Fruit fly (Drosophila melanogaster) whole organism, embryonic: ENCODE results near the gene Mst36Fb.

ENCODE experiments used
- Aef1 ChIP-seq: fragments of 200-800 bp; sonication (Bioruptor generic); IDR thresholded peaks from 3 replicates; pipeline ENCODE4 v1.3.6; 2022; ENCODE audit warnings: missing biosample characterization, missing genetic modification characterization
- Antp ChIP-seq: fragments of 200-800 bp; sonication (Bioruptor generic); optimal IDR thresholded peaks from 3 replicates; lab custom pipeline; 2016; ENCODE audit warnings: missing biosample characterization, missing genetic modification characterization
- B-H1 ChIP-seq: fragments of 200-800 bp; sonication (Bioruptor generic); IDR thresholded peaks from 3 replicates; pipeline ENCODE4 v1.3.6; 2022; ENCODE audit warnings: missing biosample characterization, missing genetic modification characterization
- Blimp-1 ChIP-seq: fragments of 200-800 bp; sonication (Bioruptor generic); optimal IDR thresholded peaks from 3 replicates; lab custom pipeline; 2018; ENCODE audit warnings: missing biosample characterization, missing genetic modification characterization, mild to moderate bottlenecking, moderate library complexity, missing genetic modification reagents
- CG10209 ChIP-seq: fragments of 200-800 bp; sonication (Bioruptor generic); optimal IDR thresholded peaks from 3 replicates; lab custom pipeline; 2017; ENCODE audit warnings: missing biosample characterization, mild to moderate bottlenecking, missing genetic modification characterization, missing genetic modification reagents
- CG1024 ChIP-seq: fragments of 200-800 bp; sonication (Bioruptor generic); IDR thresholded peaks from 2 replicates; pipeline ENCODE4 v1.3.6; 2022; ENCODE audit warnings: missing biosample characterization, missing genetic modification characterization
- CG11093 ChIP-seq: fragments of 200-800 bp; sonication (Bioruptor generic); IDR thresholded peaks from 3 replicates; pipeline ENCODE4 v1.3.6; 2022; ENCODE audit warnings: missing biosample characterization, missing genetic modification characterization
- CG12104 ChIP-seq: fragments of 200-800 bp; sonication (Bioruptor generic); optimal IDR thresholded peaks from 3 replicates; lab custom pipeline; 2016; ENCODE audit warnings: missing biosample characterization, missing genetic modification characterization
- CG12155 ChIP-seq: fragments of 200-800 bp; sonication (Bioruptor generic); optimal IDR thresholded peaks from 3 replicates; lab custom pipeline; 2016; ENCODE audit warnings: missing biosample characterization, missing genetic modification characterization
- CG12219 ChIP-seq: fragments of 200-800 bp; sonication (Bioruptor generic); optimal IDR thresholded peaks from 3 replicates; lab custom pipeline; 2018; ENCODE audit warnings: missing biosample characterization, mild to moderate bottlenecking, missing genetic modification characterization
- CG12744 ChIP-seq: fragments of 200-800 bp; sonication (Bioruptor generic); optimal IDR thresholded peaks from 2 replicates; lab custom pipeline; 2016; ENCODE audit warnings: missing biosample characterization, missing genetic modification characterization
- CG14050 ChIP-seq: fragments of 200-800 bp; sonication (Bioruptor generic); IDR thresholded peaks from 3 replicates; pipeline ENCODE4 v1.3.6; 2022; ENCODE audit warnings: missing biosample characterization, missing genetic modification characterization
- CG14441 ChIP-seq: fragments of 200-800 bp; sonication (Bioruptor generic); IDR thresholded peaks from 2 replicates; pipeline ENCODE4 v1.3.6; 2022; ENCODE audit warnings: missing biosample characterization, missing genetic modification characterization
- CG14667 ChIP-seq: fragments of 200-800 bp; sonication (Bioruptor generic); IDR thresholded peaks from 2 replicates; pipeline ENCODE4 v1.3.6; 2022; ENCODE audit warnings: missing biosample characterization, missing genetic modification characterization
- CG15073 ChIP-seq: fragments of 200-800 bp; sonication (Bioruptor generic); optimal IDR thresholded peaks from 2 replicates; lab custom pipeline; 2016; ENCODE audit warnings: missing biosample characterization, missing genetic modification characterization
- CG1602 ChIP-seq: fragments of 200-800 bp; sonication (Bioruptor generic); optimal IDR thresholded peaks from 3 replicates; lab custom pipeline; 2016; ENCODE audit warnings: missing biosample characterization, missing genetic modification characterization
- CG1647 ChIP-seq: fragments of 200-800 bp; sonication (Bioruptor generic); optimal IDR thresholded peaks from 3 replicates; lab custom pipeline; 2016; ENCODE audit warnings: missing biosample characterization, missing genetic modification characterization
- CG31388 ChIP-seq: fragments of 200-800 bp; sonication (Bioruptor generic); optimal IDR thresholded peaks from 2 replicates; lab custom pipeline; 2016; ENCODE audit warnings: missing biosample characterization, missing genetic modification characterization
- CG3726 ChIP-seq: fragments of 200-800 bp; sonication (Bioruptor generic); IDR thresholded peaks from 3 replicates; pipeline ENCODE4, ENCODE4 v1.3.6; 2022; ENCODE audit warnings: missing biosample characterization, missing genetic modification characterization
- CG6272 ChIP-seq: fragments of 200-800 bp; sonication (Bioruptor generic); IDR thresholded peaks from 2 replicates; pipeline ENCODE4 v1.3.6; 2022; ENCODE audit warnings: missing biosample characterization, missing genetic modification characterization
- CG6683 ChIP-seq: fragments of 200-800 bp; sonication (Bioruptor generic); optimal IDR thresholded peaks from 2 replicates; lab custom pipeline; 2017; ENCODE audit warnings: missing biosample characterization, mild to moderate bottlenecking, missing genetic modification characterization, missing genetic modification reagents
- CG6765 ChIP-seq: fragments of 200-800 bp; sonication (Bioruptor generic); optimal IDR thresholded peaks from 3 replicates; lab custom pipeline; 2017; ENCODE audit warnings: missing biosample characterization, mild to moderate bottlenecking, missing genetic modification characterization
- CG6791 ChIP-seq: fragments of 200-800 bp; sonication (Bioruptor generic); IDR thresholded peaks from 3 replicates; pipeline ENCODE4 v1.3.6; 2022; ENCODE audit warnings: missing biosample characterization, missing genetic modification characterization; ENCODE audit not compliant: partially characterized antibody
- CG9817 ChIP-seq: fragments of 200-800 bp; sonication (Bioruptor generic); optimal IDR thresholded peaks from 2 replicates; lab custom pipeline; 2018; ENCODE audit warnings: missing biosample characterization, mild to moderate bottlenecking, missing genetic modification characterization, moderate library complexity
- CG9876 ChIP-seq: fragments of 200-800 bp; sonication (Bioruptor generic); optimal IDR thresholded peaks from 2 replicates; lab custom pipeline; 2016; ENCODE audit warnings: missing biosample characterization, missing genetic modification characterization
- Deaf1 ChIP-seq: fragments of 200-800 bp; optimal IDR thresholded peaks from 3 replicates; lab custom pipeline; 2019; ENCODE audit warnings: missing biosample characterization, mild to moderate bottlenecking, missing genetic modification characterization, moderate library complexity
- H2.0 ChIP-seq: fragments of 200-800 bp; sonication (Bioruptor generic); IDR thresholded peaks from 2 replicates; pipeline ENCODE4 v1.3.6; 2022; ENCODE audit warnings: missing biosample characterization, missing genetic modification characterization
- Hr51 ChIP-seq, 2 experiments: fragments of 200-800 bp; sonication (Bioruptor generic); optimal IDR thresholded peaks; 2 replicates in 1 of 2; 3 replicates in 1 of 2; lab custom pipeline; 2016 to 2018; ENCODE audit warnings: missing biosample characterization in 2 of 2, missing genetic modification characterization in 2 of 2, mild to moderate bottlenecking in 1 of 2, moderate library complexity in 1 of 2
- Jarid2 ChIP-seq: fragments of 200-800 bp; sonication (Bioruptor generic); optimal IDR thresholded peaks from 3 replicates; lab custom pipeline; 2017; ENCODE audit warnings: mild to moderate bottlenecking, missing biosample characterization, missing genetic modification reagents, missing genetic modification characterization
- NfI ChIP-seq: fragments of 200-800 bp; sonication (Bioruptor generic); optimal IDR thresholded peaks from 3 replicates; lab custom pipeline; 2018; ENCODE audit warnings: missing biosample characterization, mild to moderate bottlenecking, missing genetic modification characterization, moderate library complexity
- Rx ChIP-seq: fragments of 200-800 bp; sonication (Bioruptor generic); IDR thresholded peaks from 2 replicates; pipeline ENCODE4 v1.3.6; 2022; ENCODE audit warnings: missing biosample characterization, missing genetic modification characterization
- Taf1 ChIP-seq: fragments of 200-800 bp; sonication (Bioruptor generic); IDR thresholded peaks from 2 replicates; pipeline ENCODE4 v1.3.6; 2022; ENCODE audit warnings: missing biosample characterization, missing genetic modification characterization
- amos ChIP-seq: fragments of 200-800 bp; sonication (Bioruptor generic); IDR thresholded peaks from 2 replicates; pipeline ENCODE4 v1.3.6; 2022; ENCODE audit warnings: missing biosample characterization, missing genetic modification characterization; ENCODE audit not compliant: partially characterized antibody
- az2 ChIP-seq: fragments of 200-800 bp; sonication (Bioruptor generic); optimal IDR thresholded peaks from 3 replicates; lab custom pipeline; 2016; ENCODE audit warnings: missing biosample characterization, missing genetic modification characterization
- cas ChIP-seq: fragments of 200-800 bp; sonication (Bioruptor generic); IDR thresholded peaks from 2 replicates; pipeline ENCODE4 v1.3.6; 2022; ENCODE audit warnings: missing biosample characterization, missing genetic modification characterization
- ems ChIP-seq: fragments of 200-800 bp; sonication (Bioruptor generic); optimal IDR thresholded peaks from 3 replicates; lab custom pipeline; 2016; ENCODE audit warnings: missing biosample characterization, missing genetic modification characterization
- ftz-f1 ChIP-seq: fragments of 200-800 bp; sonication (Bioruptor generic); optimal IDR thresholded peaks from 2 replicates; lab custom pipeline; 2016; ENCODE audit warnings: missing biosample characterization, missing genetic modification characterization
- grn ChIP-seq: fragments of 200-800 bp; sonication (Bioruptor generic); optimal IDR thresholded peaks from 3 replicates; lab custom pipeline; 2017; ENCODE audit warnings: missing biosample characterization, missing genetic modification characterization
- gsb ChIP-seq: fragments of 200-800 bp; sonication (Bioruptor generic); IDR thresholded peaks from 2 replicates; pipeline ENCODE4 v1.3.6; 2022; ENCODE audit warnings: missing biosample characterization, missing genetic modification characterization
- gsb-n ChIP-seq: fragments of 200-800 bp; sonication (Bioruptor generic); optimal IDR thresholded peaks from 3 replicates; lab custom pipeline; 2018; ENCODE audit warnings: missing biosample characterization, mild to moderate bottlenecking, missing genetic modification characterization
- jumu ChIP-seq: fragments of 200-800 bp; sonication (Bioruptor generic); optimal IDR thresholded peaks from 3 replicates; lab custom pipeline; 2016; ENCODE audit warnings: missing biosample characterization, missing genetic modification characterization
- klu ChIP-seq: fragments of 200-800 bp; sonication (Bioruptor generic); IDR thresholded peaks from 2 replicates; pipeline ENCODE4 v1.3.6; 2022; ENCODE audit warnings: missing biosample characterization, missing genetic modification characterization
- lab ChIP-seq: fragments of 200-800 bp; sonication (Bioruptor generic); optimal IDR thresholded peaks from 3 replicates; lab custom pipeline; 2017; ENCODE audit warnings: missing biosample characterization, missing genetic modification characterization, mild to moderate bottlenecking, moderate library complexity, missing genetic modification reagents
- pan ChIP-seq, 4 experiments: fragments of >200 bp in 3 of 4; fragments of 200-800 bp in 1 of 4; sonication (Bioruptor generic) in 1 of 4; optimal IDR thresholded peaks in 3 of 4; IDR thresholded peaks in 1 of 4; 2 replicates each; pipeline versions ENCODE4 v1.3.6 to Lab custom; 2017 to 2022; ENCODE audit warnings: missing biosample characterization in 2 of 4, missing genetic modification characterization in 2 of 4, mixed read lengths in 1 of 4
- pfk ChIP-seq: fragments of 200-800 bp; sonication (Bioruptor generic); optimal IDR thresholded peaks from 2 replicates; lab custom pipeline; 2018; ENCODE audit warnings: missing biosample characterization, mild to moderate bottlenecking, missing genetic modification characterization, moderate library complexity
- psq ChIP-seq: fragments of 200-800 bp; sonication (Bioruptor generic); optimal IDR thresholded peaks from 2 replicates; lab custom pipeline; 2017; ENCODE audit warnings: missing biosample characterization, missing genetic modification characterization
- sim ChIP-seq: fragments of 200-800 bp; sonication (Bioruptor generic); IDR thresholded peaks from 2 replicates; pipeline ENCODE4 v1.3.6; 2022; ENCODE audit warnings: missing biosample characterization, missing genetic modification characterization
- stwl ChIP-seq: fragments of 200-800 bp; sonication (Bioruptor generic); optimal IDR thresholded peaks from 3 replicates; lab custom pipeline; 2018; ENCODE audit warnings: missing biosample characterization, mild to moderate bottlenecking, missing genetic modification characterization, moderate library complexity
- wek ChIP-seq: fragments of 200-800 bp; sonication (Bioruptor generic); optimal IDR thresholded peaks from 3 replicates; lab custom pipeline; 2018; ENCODE audit warnings: missing biosample characterization, mild to moderate bottlenecking, missing genetic modification characterization, moderate library complexity
- zfh1 ChIP-seq: fragments of 200-800 bp; sonication (Bioruptor generic); IDR thresholded peaks from 3 replicates; pipeline ENCODE4 v1.3.6; 2022; ENCODE audit warnings: missing biosample characterization, missing genetic modification characterization

Mst36Fb gene

DNA sequence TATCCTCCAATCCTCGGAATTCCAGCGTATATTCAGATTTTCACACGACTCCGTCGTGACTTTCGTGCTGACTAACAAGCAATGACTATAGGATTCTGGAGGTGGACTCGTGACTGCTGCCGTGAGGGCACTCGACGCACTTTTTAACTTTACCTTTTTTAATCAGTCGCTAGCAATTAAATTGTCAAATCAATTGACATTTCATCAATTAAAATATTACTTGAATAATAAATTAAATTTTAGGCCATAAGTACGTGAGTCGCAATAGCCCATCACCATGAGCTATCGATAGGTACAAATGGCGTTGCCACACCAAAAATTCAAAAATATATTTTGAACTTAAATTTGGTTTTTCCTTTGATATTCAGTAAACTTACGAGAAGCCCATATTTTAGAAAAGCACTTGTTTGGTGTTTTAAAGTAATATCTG lies 30.7 kb upstream of the Mst36Fb start, which contains the start of gene Jwa (continued):
- TF ChIP-seq Rx (GFP tag; lab: Robert Waterston, UW) (peak; percentile 81), gsb-n (tag; lab: Kevin White, UChicago) (peak; percentile 90), ems (peak; percentile 93), gsb (GFP tag; lab: Robert Waterston, UW) (peak; percentile 74), CG14667 (GFP tag; lab: Robert Waterston, UW) (peak; percentile 80), grn (peak; percentile 40), CG1647 (peak; percentile 84), amos (peak; percentile 97), CG14441 (GFP tag; lab: Robert Waterston, UW) (peak; percentile 88), Jarid2 (peak; percentile 46), cas (GFP tag; lab: Robert Waterston, UW) (peak; percentile 92), CG6683 (peak; percentile 44), Aef1 (peak; percentile 91), NfI (peak; percentile 96), CG12104 (peak; percentile 73), ftz-f1 (GFP tag; lab: Kevin White, UChicago) (peak; percentile 59), wek (no peak), CG15073 (GFP tag; lab: Kevin White, UChicago) (peak; percentile 80), CG12155 (GFP tag; lab: Kevin White, UChicago) (peak; percentile 97), az2 (peak; percentile 98), CG1602 (GFP tag; lab: Kevin White, UChicago) (peak; percentile 94), CG12744 (GFP tag; lab: Kevin White, UChicago) (peak; percentile 87), pfk (GFP tag; lab: Kevin White, UChicago) (no peak), CG3726 (GFP tag; lab: Robert Waterston, UW) (peak; percentile 90), CG6272 (GFP tag; lab: Robert Waterston, UW) (peak; percentile 96), H2.0 (GFP tag; lab: Robert Waterston, UW) (peak; percentile 92), B-H1 (GFP tag; lab: Robert Waterston, UW) (peak; percentile 80), Antp (peak; percentile 94), CG9876 (peak; percentile 87), jumu (GFP tag; lab: Kevin White, UChicago) (peak; percentile 88), CG31388 (GFP tag; lab: Kevin White, UChicago) (peak; percentile 68), CG6791 (peak; percentile 97), CG14050 (GFP tag; lab: Robert Waterston, UW) (peak; percentile 90), zfh1 (GFP tag; lab: Robert Waterston, UW) (peak; percentile 92), klu (peak; percentile 85), CG6765 (GFP tag; lab: Kevin White, UChicago) (peak; percentile 15), Taf1 (GFP tag; lab: Robert Waterston, UW) (peak; percentile 88), stwl (tag; lab: Kevin White, UChicago) (peak; percentile 72), psq (GFP tag; lab: Kevin White, UChicago) (peak; percentile 84), CG11093 (GFP tag; lab: Robert Waterston, UW) (peak; percentile 78; the same call in 2 of the 3 replicates), pan (optimal IDR thresholded peaks at IDR 0.05; lab: Kevin White, UChicago) (no peak), pan (GFP tag; optimal IDR thresholded peaks at IDR 0.05 in 1 of 2, IDR thresholded peaks at IDR 0.05 in 1 of 2) (peak in 1 of 2 experiments; percentile 87), sim (GFP tag; lab: Robert Waterston, UW) (peak; percentile 63; the same call in 1 of the 2 replicates), Blimp-1 (peak; percentile 71), Deaf1 (tag; lab: Kevin White, UChicago) (peak; percentile 56), CG12219 (GFP tag; lab: Kevin White, UChicago) (peak; percentile 86), CG10209 (GFP tag; lab: Kevin White, UChicago) (peak; percentile 95), Hr51 (GFP tag; optimal IDR thresholded peaks at IDR 0.05; lab: Kevin White, UChicago) (peak; percentile 86 to 90), CG9817 (tag; lab: Kevin White, UChicago) (peak; percentile 94), lab (GFP tag; lab: Kevin White, UChicago) (peak; percentile 81), CG1024 (GFP tag; lab: Robert Waterston, UW) (peak; percentile 87)
